Fruit fly (Drosophila melanogaster) whole organism, pupa: ENCODE measurements around the gene t.

Experiments used
- CG10348 ChIP-seq: fragments of 200-800 bp; sonication (Bioruptor generic); IDR thresholded peaks from 2 replicates; pipeline ENCODE4 v1.3.6; 2022; ENCODE audit warnings: missing biosample characterization, missing genetic modification characterization
- CG12605 ChIP-seq: fragments of 200-800 bp; sonication (Bioruptor generic); IDR thresholded peaks from 2 replicates; pipeline ENCODE4 v1.3.6; 2022; ENCODE audit warnings: missing biosample characterization, missing genetic modification characterization
- CG13204 ChIP-seq: fragments of 200-800 bp; sonication (Bioruptor generic); optimal IDR thresholded peaks from 2 replicates; lab custom pipeline; 2018; ENCODE audit warnings: missing biosample characterization, mild to moderate bottlenecking, missing genetic modification characterization, moderate library complexity
- CG14655 ChIP-seq: fragments of 200-800 bp; sonication (Bioruptor generic); optimal IDR thresholded peaks from 3 replicates; lab custom pipeline; 2017; ENCODE audit warnings: mild to moderate bottlenecking, missing biosample characterization, missing genetic modification reagents, missing genetic modification characterization
- CG15710 ChIP-seq: fragments of 200-800 bp; sonication (Bioruptor generic); optimal IDR thresholded peaks from 2 replicates; lab custom pipeline; 2018; ENCODE audit warnings: missing biosample characterization, mild to moderate bottlenecking, missing genetic modification characterization, moderate library complexity
- CG17806 ChIP-seq: fragments of 200-800 bp; sonication (Bioruptor generic); optimal IDR thresholded peaks from 2 replicates; lab custom pipeline; 2018; ENCODE audit warnings: missing biosample characterization, mild to moderate bottlenecking, missing genetic modification characterization, moderate library complexity
- CG32121 ChIP-seq: fragments of 200-800 bp; sonication (Bioruptor generic); IDR thresholded peaks from 2 replicates; pipeline ENCODE4 v1.3.6; 2022; ENCODE audit warnings: missing biosample characterization, missing genetic modification characterization
- CG34367 ChIP-seq: fragments of 200-800 bp; sonication (Bioruptor generic); optimal IDR thresholded peaks from 2 replicates; lab custom pipeline; 2018; ENCODE audit warnings: missing biosample characterization, mild to moderate bottlenecking, missing genetic modification characterization
- CG4496 ChIP-seq: fragments of 200-800 bp; sonication (Bioruptor generic); IDR thresholded peaks from 3 replicates; pipeline ENCODE4 v1.3.6; 2022; ENCODE audit warnings: missing biosample characterization, missing genetic modification characterization
- CG8159 ChIP-seq: fragments of 200-800 bp; sonication (Bioruptor generic); optimal IDR thresholded peaks from 3 replicates; lab custom pipeline; 2018; ENCODE audit warnings: missing biosample characterization, mild to moderate bottlenecking, missing genetic modification characterization, moderate library complexity
- CG8301 ChIP-seq: fragments of 200-800 bp; sonication (Bioruptor generic); optimal IDR thresholded peaks from 2 replicates; lab custom pipeline; 2018; ENCODE audit warnings: missing biosample characterization, mild to moderate bottlenecking, missing genetic modification characterization
- CG9948 ChIP-seq: fragments of 200-800 bp; sonication (Bioruptor generic); optimal IDR thresholded peaks from 2 replicates; lab custom pipeline; 2018; ENCODE audit warnings: missing biosample characterization, mild to moderate bottlenecking, missing genetic modification characterization, moderate library complexity
- D1 ChIP-seq: fragments of 200-800 bp; sonication (Bioruptor generic); optimal IDR thresholded peaks from 2 replicates; lab custom pipeline; 2018; ENCODE audit warnings: missing biosample characterization, mild to moderate bottlenecking, missing genetic modification characterization, moderate library complexity
- EcR ChIP-seq: fragments of 200-800 bp; sonication (Bioruptor generic); optimal IDR thresholded peaks from 3 replicates; lab custom pipeline; 2019; ENCODE audit warnings: missing biosample characterization, missing genetic modification characterization, mild to moderate bottlenecking, moderate library complexity, missing genetic modification reagents
- Ets98B ChIP-seq: fragments of 200-800 bp; sonication (Bioruptor generic); IDR thresholded peaks from 2 replicates; pipeline ENCODE4 v1.3.6; 2022; ENCODE audit warnings: missing biosample characterization, missing genetic modification characterization
- Pif1A ChIP-seq: fragments of 200-800 bp; sonication (Bioruptor generic); optimal IDR thresholded peaks from 3 replicates; lab custom pipeline; 2016; ENCODE audit warnings: missing biosample characterization, missing genetic modification characterization
- Pif1B ChIP-seq: fragments of 200-800 bp; sonication (Bioruptor generic); optimal IDR thresholded peaks from 3 replicates; lab custom pipeline; 2016; ENCODE audit warnings: missing biosample characterization, missing genetic modification characterization
- Snoo ChIP-seq: fragments of 200-800 bp; sonication (Bioruptor generic); optimal IDR thresholded peaks from 3 replicates; lab custom pipeline; 2017; ENCODE audit warnings: missing biosample characterization, mild to moderate bottlenecking, missing genetic modification characterization, inconsistent platforms
- fd96Ca ChIP-seq: fragments of 200-800 bp; sonication (Bioruptor generic); IDR thresholded peaks from 3 replicates; pipeline ENCODE4 v1.3.6; 2022; ENCODE audit warnings: missing biosample characterization, missing genetic modification characterization
- gl ChIP-seq: fragments of 200-800 bp; sonication (Bioruptor generic); optimal IDR thresholded peaks from 2 replicates; lab custom pipeline; 2018; ENCODE audit warnings: missing biosample characterization, mild to moderate bottlenecking, missing genetic modification characterization
- rn ChIP-seq: fragments of 200-800 bp; sonication (Bioruptor generic); IDR thresholded peaks from 2 replicates; pipeline ENCODE4 v1.3.6; 2022; ENCODE audit warnings: missing biosample characterization, missing genetic modification characterization

t gene

dm6 chrX:9200234-9200633 lies 22.8 kb downstream of the t start:
- TF ChIP-seq EcR (GFP tag; lab: Kevin White, UChicago) = no peak
- TF ChIP-seq CG15710 (tag; lab: Kevin White, UChicago) = no peak
- no peak for TF ChIP-seq CG34367 (tag; lab: Kevin White, UChicago)
- no peak for TF ChIP-seq Ets98B (GFP tag; lab: Robert Waterston, UW)
- no peak for TF ChIP-seq CG9948 (tag; lab: Kevin White, UChicago)
- no peak for TF ChIP-seq D1 (tag; lab: Kevin White, UChicago)
- no peak for TF ChIP-seq CG8159 (tag; lab: Kevin White, UChicago)
- TF ChIP-seq rn (GFP tag; lab: Robert Waterston, UW) = no peak
- no peak for TF ChIP-seq CG8301 (tag; lab: Kevin White, UChicago)
- no peak for TF ChIP-seq CG12605 (GFP tag; lab: Robert Waterston, UW)
- TF ChIP-seq CG32121 (GFP tag; lab: Robert Waterston, UW) = no peak
- no peak for TF ChIP-seq Pif1A (GFP tag; lab: Kevin White, UChicago)
- TF ChIP-seq CG13204 (GFP tag; lab: Kevin White, UChicago) = no peak
- TF ChIP-seq gl (tag; lab: Kevin White, UChicago) = no peak
- TF ChIP-seq CG10348 (GFP tag; lab: Robert Waterston, UW) = no peak
- no peak for TF ChIP-seq Snoo (tag; lab: Kevin White, UChicago)

- TF ChIP-seq CG32121 (GFP tag; lab: Robert Waterston, UW) = peak; percentile 79
- TF ChIP-seq D1 (tag; lab: Kevin White, UChicago) = peak; percentile 33
- peak; percentile 57 for TF ChIP-seq CG34367 (tag; lab: Kevin White, UChicago)
- no peak for TF ChIP-seq CG10348 (GFP tag; lab: Robert Waterston, UW)
- peak; percentile 56 for TF ChIP-seq Pif1B
- TF ChIP-seq EcR (GFP tag; lab: Kevin White, UChicago) = no peak
- TF ChIP-seq CG17806 (tag; lab: Kevin White, UChicago) = peak; percentile 64
- peak; percentile 14 for TF ChIP-seq CG8301 (tag; lab: Kevin White, UChicago)
- TF ChIP-seq CG14655 = no peak
- TF ChIP-seq CG13204 (GFP tag; lab: Kevin White, UChicago) = no peak
- TF ChIP-seq Snoo (tag; lab: Kevin White, UChicago) = peak; percentile 51
- no peak for TF ChIP-seq gl (tag; lab: Kevin White, UChicago)
- no peak for TF ChIP-seq fd96Ca (GFP tag; lab: Robert Waterston, UW)
- TF ChIP-seq rn (GFP tag; lab: Robert Waterston, UW) = peak; percentile 31; the same call in 1 of the 2 replicates
- no peak for TF ChIP-seq CG12605 (GFP tag; lab: Robert Waterston, UW)
- peak; percentile 71; the same call in 2 of the 3 replicates for TF ChIP-seq CG4496 (GFP tag; lab: Robert Waterston, UW)
- peak; percentile 60 for TF ChIP-seq CG9948 (tag; lab: Kevin White, UChicago)
- peak; percentile 65 for TF ChIP-seq CG8159 (tag; lab: Kevin White, UChicago)
- peak; percentile 46 for TF ChIP-seq Pif1A (GFP tag; lab: Kevin White, UChicago)
- TF ChIP-seq Ets98B (GFP tag; lab: Robert Waterston, UW) = peak; percentile 45
- peak; percentile 65 for TF ChIP-seq CG15710 (tag; lab: Kevin White, UChicago)
Measured at dm6 chrX:9196362-9196761, 26.7 kb downstream of the t start, which contains the start of gene CG12118. Gene CG12118 (minus strand): TSS chrX:9196414.

DNA sequence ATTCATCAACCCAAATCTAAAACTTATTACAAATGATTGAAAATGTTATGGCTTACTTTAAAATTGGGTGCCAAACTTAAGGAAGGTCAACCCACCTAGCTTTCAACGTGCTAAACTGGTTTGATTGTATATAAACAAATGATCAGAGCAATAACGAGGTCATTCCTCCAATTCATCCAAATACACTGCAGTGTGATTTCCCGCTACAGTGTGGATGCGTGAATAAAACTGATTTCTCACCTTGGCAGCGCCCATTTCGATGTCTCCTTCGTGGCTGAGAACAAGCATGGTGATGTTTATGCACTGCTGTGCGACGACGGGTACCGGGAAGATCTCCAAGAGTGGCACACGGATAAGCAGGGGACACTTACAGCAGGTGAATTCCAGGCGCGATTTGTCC lies 27.7 kb downstream of the t start:
- TF ChIP-seq Pif1B (no peak), CG34367 (tag; lab: Kevin White, UChicago) (no peak)

DNA sequence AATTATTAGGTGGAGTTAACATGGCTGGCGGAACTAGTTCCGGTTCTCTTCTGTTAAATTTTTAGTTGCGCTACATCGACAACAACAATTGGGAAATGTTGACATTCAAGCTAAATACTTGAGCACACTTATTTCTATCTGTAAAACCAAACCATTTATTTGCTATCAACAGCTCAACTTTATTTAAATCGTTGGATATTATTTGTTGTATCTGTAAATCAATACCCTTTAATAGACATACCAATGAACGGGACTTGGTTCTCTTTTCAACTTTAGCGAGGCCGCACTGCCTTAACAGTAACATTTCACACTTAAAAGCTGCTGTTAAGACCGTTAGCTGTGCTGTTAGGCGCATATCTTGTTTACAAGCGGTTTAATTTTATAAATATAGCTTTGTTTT lies 29.5 kb downstream of the t start, which contains the start of gene CG12106:
TSS of gene CG12106 (plus strand) at position 295 of the 400 bp plus-strand sequence.
- no peak for TF ChIP-seq D1 (tag; lab: Kevin White, UChicago)
- TF ChIP-seq CG15710 (tag; lab: Kevin White, UChicago) = peak; percentile 54
- peak; percentile 53 for TF ChIP-seq CG8301 (tag; lab: Kevin White, UChicago)
- TF ChIP-seq Ets98B (GFP tag; lab: Robert Waterston, UW) = no peak
- peak; percentile 23 for TF ChIP-seq Snoo (tag; lab: Kevin White, UChicago)
- TF ChIP-seq CG14655 = no peak
- TF ChIP-seq CG9948 (tag; lab: Kevin White, UChicago) = peak; percentile 25
- TF ChIP-seq CG32121 (GFP tag; lab: Robert Waterston, UW) = peak; percentile 27; the same call in 1 of the 2 replicates
- TF ChIP-seq fd96Ca (GFP tag; lab: Robert Waterston, UW) = no peak
- peak; percentile 40 for TF ChIP-seq CG17806 (tag; lab: Kevin White, UChicago)
- TF ChIP-seq gl (tag; lab: Kevin White, UChicago) = no peak
- peak; percentile 56; the same call in 1 of the 3 replicates for TF ChIP-seq CG4496 (GFP tag; lab: Robert Waterston, UW)
- TF ChIP-seq CG13204 (GFP tag; lab: Kevin White, UChicago) = no peak
- peak; percentile 21; the same call in 1 of the 2 replicates for TF ChIP-seq CG10348 (GFP tag; lab: Robert Waterston, UW)
- TF ChIP-seq CG34367 (tag; lab: Kevin White, UChicago) = peak; percentile 26
- no peak for TF ChIP-seq Pif1B
- TF ChIP-seq CG12605 (GFP tag; lab: Robert Waterston, UW) = no peak
- TF ChIP-seq EcR (GFP tag; lab: Kevin White, UChicago) = no peak
- TF ChIP-seq rn (GFP tag; lab: Robert Waterston, UW) = 0 out of 2 replicates have a peak, but pooled peaks have one; percentile 20
- TF ChIP-seq Pif1A (GFP tag; lab: Kevin White, UChicago) = no peak
- no peak for TF ChIP-seq CG8159 (tag; lab: Kevin White, UChicago)

DNA sequence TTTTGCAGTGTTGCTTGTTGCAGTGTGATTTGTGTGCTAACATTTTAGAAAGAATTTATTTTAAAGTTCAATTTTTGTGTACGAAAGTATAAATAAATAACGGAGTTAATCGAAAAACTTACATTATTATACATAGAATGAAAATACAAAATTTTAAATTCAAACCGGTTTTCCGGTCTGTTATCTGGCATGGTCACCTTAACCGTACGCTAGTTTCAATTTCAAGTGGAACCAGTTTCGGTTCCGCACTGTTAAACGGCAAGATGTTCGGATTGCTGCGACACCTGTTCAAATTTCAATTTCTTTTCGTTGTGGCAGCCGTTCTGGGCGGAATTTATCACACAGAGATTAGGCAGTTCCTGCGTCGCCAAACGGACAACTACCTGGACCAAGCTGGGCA lies 30.6 kb downstream of the t start, which contains the start of gene CG12056:
TSS of gene CG12056 (plus strand) at position 241 of the 400 bp plus-strand sequence.
- TF ChIP-seq CG4496 (GFP tag; lab: Robert Waterston, UW) (no peak), CG32121 (GFP tag; lab: Robert Waterston, UW) (no peak), Pif1B (no peak), CG17806 (tag; lab: Kevin White, UChicago) (no peak), Snoo (tag; lab: Kevin White, UChicago) (no peak), CG8159 (tag; lab: Kevin White, UChicago) (no peak), Pif1A (GFP tag; lab: Kevin White, UChicago) (no peak), CG14655 (no peak), CG13204 (GFP tag; lab: Kevin White, UChicago) (no peak), CG10348 (GFP tag; lab: Robert Waterston, UW) (no peak), fd96Ca (GFP tag; lab: Robert Waterston, UW) (no peak), Ets98B (GFP tag; lab: Robert Waterston, UW) (no peak), rn (GFP tag; lab: Robert Waterston, UW) (no peak), EcR (GFP tag; lab: Kevin White, UChicago) (no peak), CG15710 (tag; lab: Kevin White, UChicago) (no peak), CG12605 (GFP tag; lab: Robert Waterston, UW) (no peak)
- TF ChIP-seq, all 21 proteins: peak for 0
